In genomic region chr2L:19563029-19563980, dm6 we compare ENCODE assay signal across 3 fruit fly cellular contexts.
TF ChIP-seq lines count a peak whose summit lies in the region.

TSS of gene CG13078 (plus strand) at chr2L:19563930.

- no peak for TF ChIP-seq CTCF in whole organism, embryonic (GFP tag; optimal IDR thresholded peaks at IDR 0.05; lab: Kevin White, UChicago)

TF ChIP-seq in whole organism, adult, 20 proteins besides CTCF, POLR2A, EP300 and RAD21:
- TF ChIP-seq tj (GFP tag; optimal IDR thresholded peaks at IDR 0.05; lab: Kevin White, UChicago) (peak; percentile 35), CG33017 (tag; optimal IDR thresholded peaks at IDR 0.05; lab: Kevin White, UChicago) (no peak)
TF ChIP-seq in whole organism, adult: peak in this region for 1.

TF ChIP-seq in whole organism, embryonic, 481 proteins besides CTCF, POLR2A, EP300 and RAD21:
- TF ChIP-seq Mes4 (GFP tag; optimal IDR thresholded peaks at IDR 0.05; lab: Kevin White, UChicago) (no peak), CG13894 (tag; optimal IDR thresholded peaks at IDR 0.05; lab: Kevin White, UChicago) (peak; percentile 65), CG34376 (GFP tag; optimal IDR thresholded peaks at IDR 0.05; lab: Kevin White, UChicago) (peak; percentile 92), exex (tag; optimal IDR thresholded peaks at IDR 0.05; lab: Kevin White, UChicago) (peak; percentile 97), Sry-δ (GFP tag; optimal IDR thresholded peaks at IDR 0.05; lab: Kevin White, UChicago) (no peak), chinmo (GFP tag; IDR thresholded peaks at IDR 0.05; lab: Robert Waterston, UW; ENCODE audit: partially characterized antibody) (0 out of 4 replicates have a peak, but pooled peaks have one; percentile 43), pb (GFP tag; optimal IDR thresholded peaks at IDR 0.05; lab: Kevin White, UChicago) (no peak), CG2199 (GFP tag; IDR thresholded peaks at IDR 0.05; lab: Robert Waterston, UW) (no peak), HLH3B (GFP tag; IDR thresholded peaks at IDR 0.05; lab: Robert Waterston, UW) (no peak), gro (GFP tag; optimal IDR thresholded peaks at IDR 0.05; lab: Kevin White, UChicago) (peak; percentile 22), grn (GFP tag; optimal IDR thresholded peaks at IDR 0.05; lab: Kevin White, UChicago) (peak; percentile 85), sug (tag; optimal IDR thresholded peaks at IDR 0.05; lab: Kevin White, UChicago) (peak; percentile 42), CG8765 (GFP tag; IDR thresholded peaks at IDR 0.05; lab: Robert Waterston, UW) (no peak), onecut (GFP tag; IDR thresholded peaks at IDR 0.05; lab: Robert Waterston, UW) (no peak), Meics (GFP tag; optimal IDR thresholded peaks at IDR 0.05; lab: Kevin White, UChicago) (no peak), CG7928 (GFP tag; optimal IDR thresholded peaks at IDR 0.05; lab: Kevin White, UChicago) (no peak)

TF ChIP-seq in whole organism, wandering third instar larva, 38 proteins besides CTCF, POLR2A, EP300 and RAD21:
- no peak for TF ChIP-seq dsf (GFP tag; optimal IDR thresholded peaks at IDR 0.05; lab: Kevin White, UChicago; ENCODE audit: borderline replicate concordance)
- peak; percentile 16 for TF ChIP-seq h (GFP tag; optimal IDR thresholded peaks at IDR 0.05; lab: Kevin White, UChicago)
